Fruit fly (Drosophila melanogaster) whole organism, embryonic: ENCODE measurements around the gene mxc.

Experiments
- CG13424 ChIP-seq: fragments of 200-800 bp; sonication (Bioruptor generic); optimal IDR thresholded peaks from 2 replicates; lab custom pipeline; 2019; ENCODE audit warnings: missing biosample characterization, mild to moderate bottlenecking, missing genetic modification characterization, moderate library complexity
- CG16815 ChIP-seq: fragments of 200-800 bp; sonication (Bioruptor generic); optimal IDR thresholded peaks from 3 replicates; lab custom pipeline; 2017; ENCODE audit warnings: missing biosample characterization, mild to moderate bottlenecking, missing genetic modification characterization
- CG31224 ChIP-seq: fragments of 200-800 bp; sonication (Bioruptor generic); IDR thresholded peaks from 2 replicates; pipeline ENCODE4 v1.3.6; 2022; ENCODE audit warnings: missing biosample characterization, missing genetic modification characterization
- CG7357 ChIP-seq: fragments of 200-800 bp; sonication (Bioruptor generic); IDR thresholded peaks from 3 replicates; pipeline ENCODE4 v1.3.6; 2022; ENCODE audit warnings: missing biosample characterization, missing genetic modification characterization
- MBD-R2 ChIP-seq: fragments of 200-800 bp; sonication (Bioruptor generic); IDR thresholded peaks from 2 replicates; pipeline ENCODE4 v1.3.6; 2022; ENCODE audit warnings: missing biosample characterization, missing genetic modification characterization
- ham ChIP-seq: fragments of 200-800 bp; sonication (Bioruptor generic); IDR thresholded peaks from 2 replicates; pipeline ENCODE4 v1.3.6; 2022; ENCODE audit warnings: missing biosample characterization, missing genetic modification characterization

DNA sequence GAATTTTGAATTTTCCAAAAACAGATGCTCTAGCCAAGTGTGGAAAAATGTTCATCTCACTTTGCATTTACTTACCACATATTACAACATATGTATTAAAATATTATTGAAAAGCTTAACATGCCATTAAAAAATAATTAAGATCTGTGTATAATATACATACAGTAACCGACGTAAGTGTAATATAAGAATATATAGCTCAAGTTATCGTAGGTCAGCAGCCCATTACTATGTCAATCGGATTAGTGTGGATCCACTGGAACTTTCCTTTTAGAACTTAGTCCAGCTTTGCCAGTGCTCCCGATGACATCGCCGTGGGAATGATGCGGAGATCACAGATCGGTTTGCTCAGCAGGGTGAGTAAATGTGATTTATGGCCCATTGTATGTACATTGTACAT is 28.7 kb downstream of the mxc start, which contains the start of gene Obp8a:
- TF ChIP-seq CG13424 (tag; lab: Kevin White, UChicago) = no peak
- no peak for TF ChIP-seq CG16815 (GFP tag; lab: Kevin White, UChicago)
- TF ChIP-seq CG31224 (GFP tag; lab: Robert Waterston, UW) = no peak
- no peak for TF ChIP-seq MBD-R2
- no peak for TF ChIP-seq ham
- no peak for TF ChIP-seq CG7357 (GFP tag; lab: Robert Waterston, UW)
